Fruit fly (Drosophila melanogaster) Kc167 (cell line): Measurements from ENCODE around the gene CG5641.

Source experiments
- Sin3A ChIP-seq: fragments of >200 bp; optimal IDR thresholded peaks from 2 replicates; lab custom pipeline; 2018; ENCODE audit warnings: missing external identifiers
- h ChIP-seq: fragments of >200 bp; optimal IDR thresholded peaks from 3 replicates; lab custom pipeline; 2018; ENCODE audit warnings: missing external identifiers
- psq ChIP-seq: fragments of >200 bp; optimal IDR thresholded peaks from 2 replicates; lab custom pipeline; 2017; ENCODE audit warnings: missing external identifiers

dm6 chr3R:12402935-12403334, 26.1 kb downstream of the CG5641 start:
- TF ChIP-seq h (lab: Kevin White, UChicago) (no peak), psq (no peak), Sin3A (no peak)
